Fruit fly (Drosophila melanogaster): ENCODE measurements around the gene CG13728.

The CG13728 gene

dm6 chr3L:17352812-17353211, 29.7 kb downstream of the CG13728 start:
- TF ChIP-seq CG8119 (GFP tag; IDR thresholded peaks at IDR 0.05) = no peak
- no peak for TF ChIP-seq OdsH (GFP tag; optimal IDR thresholded peaks at IDR 0.05)
- no peak for TF ChIP-seq Hr38 (GFP tag; optimal IDR thresholded peaks at IDR 0.05)
- no peak for TF ChIP-seq pdm3 (GFP tag; optimal IDR thresholded peaks at IDR 0.05)
- no peak for TF ChIP-seq fd85E (GFP tag; optimal IDR thresholded peaks at IDR 0.05)
- TF ChIP-seq Blimp-1 (GFP tag; optimal IDR thresholded peaks at IDR 0.05) = no peak
- no peak for TF ChIP-seq acj6 (GFP tag; optimal IDR thresholded peaks at IDR 0.05)
- no peak for TF ChIP-seq CG8632 (GFP tag; optimal IDR thresholded peaks at IDR 0.05)
- no peak for TF ChIP-seq CG31627 (GFP tag; optimal IDR thresholded peaks at IDR 0.05)
- no peak for TF ChIP-seq net (GFP tag; optimal IDR thresholded peaks at IDR 0.05)
- no peak for TF ChIP-seq esn (GFP tag; optimal IDR thresholded peaks at IDR 0.05)
- TF ChIP-seq eg (GFP tag; IDR thresholded peaks at IDR 0.05) = no peak
- no peak for TF ChIP-seq CG6854 (GFP tag; optimal IDR thresholded peaks at IDR 0.05)
- TF ChIP-seq Met (GFP tag; optimal IDR thresholded peaks at IDR 0.05) = no peak
- TF ChIP-seq CG6808 (GFP tag; optimal IDR thresholded peaks at IDR 0.05) = no peak
- TF ChIP-seq achi (GFP tag; optimal IDR thresholded peaks at IDR 0.05) = no peak
- TF ChIP-seq CG11762 (GFP tag; optimal IDR thresholded peaks at IDR 0.05; ENCODE audit: insufficient read depth) = no peak
- no peak for TF ChIP-seq CG32006 (GFP tag; optimal IDR thresholded peaks at IDR 0.05)
- no peak for TF ChIP-seq Eip78C (GFP tag)

- no peak for TF ChIP-seq fkh (GFP tag; optimal IDR thresholded peaks at IDR 0.05)
- TF ChIP-seq lz (GFP tag; optimal IDR thresholded peaks at IDR 0.05) = no peak
- no peak for TF ChIP-seq Sox15 (GFP tag; optimal IDR thresholded peaks at IDR 0.05)
- TF ChIP-seq Hr39 (GFP tag; optimal IDR thresholded peaks at IDR 0.05) = no peak
- TF ChIP-seq Hr38 (GFP tag; optimal IDR thresholded peaks at IDR 0.05) = no peak
- TF ChIP-seq CG9139 (GFP tag; optimal IDR thresholded peaks at IDR 0.05) = no peak
- TF ChIP-seq CG32006 (GFP tag; optimal IDR thresholded peaks at IDR 0.05) = no peak
- TF ChIP-seq fd85E (GFP tag; optimal IDR thresholded peaks at IDR 0.05) = no peak
- TF ChIP-seq OdsH (GFP tag; optimal IDR thresholded peaks at IDR 0.05) = no peak
- TF ChIP-seq Gug (GFP tag; IDR thresholded peaks at IDR 0.05) = no peak
- TF ChIP-seq Ets96B (tag; optimal IDR thresholded peaks at IDR 0.05) = no peak
Observed at dm6 chr3L:17351522-17351921, 31.0 kb downstream of the CG13728 start, which contains the start of gene CG7692. TSS of gene CG7692 (plus strand) at chr3L:17351822.

- TF ChIP-seq Sox14 (GFP tag; optimal IDR thresholded peaks at IDR 0.05) = no peak
Observed at dm6 chr3L:17349604-17350003, 32.9 kb downstream of the CG13728 start, which contains the start of gene Mip. TSS of gene Mip (minus strand) at chr3L:17349666.

dm6 chr3L:17346393-17346792, 36.1 kb downstream of the CG13728 start:
- TF ChIP-seq dsx (GFP tag; optimal IDR thresholded peaks at IDR 0.05; ENCODE audit: poor library complexity, severe bottlenecking) = no peak
- TF ChIP-seq net (GFP tag; optimal IDR thresholded peaks at IDR 0.05) = no peak
- no peak for TF ChIP-seq achi (GFP tag; optimal IDR thresholded peaks at IDR 0.05)
- TF ChIP-seq svp (GFP tag) = no peak

DNA sequence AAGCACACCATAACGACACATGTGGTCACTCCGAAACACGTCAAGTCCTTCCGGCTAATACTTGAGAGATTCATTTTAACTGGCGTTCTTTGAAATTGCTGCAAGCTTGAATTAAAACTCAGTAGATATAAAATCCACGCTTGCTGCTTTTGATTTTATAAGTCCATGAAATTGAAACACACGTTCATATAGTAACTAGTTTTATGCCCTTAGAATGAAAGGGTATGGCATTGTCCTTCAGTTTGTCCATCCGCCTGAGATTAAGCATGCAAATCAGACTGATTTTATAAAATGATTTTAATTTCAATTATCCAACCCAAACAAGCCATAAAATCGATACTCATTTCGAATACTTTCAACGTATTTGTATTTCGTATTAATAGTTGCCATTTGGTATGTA, 37.9 kb downstream of the CG13728 start, which contains the start of gene brv2:
Gene brv2, minus strand, starts transcription at position 101 of the 400 bp plus-strand sequence.
- TF ChIP-seq CG6276 (GFP tag; optimal IDR thresholded peaks at IDR 0.05) = no peak
- TF ChIP-seq Hr39 (GFP tag; optimal IDR thresholded peaks at IDR 0.05) = no peak
- TF ChIP-seq Gug (GFP tag; IDR thresholded peaks at IDR 0.05) = no peak
- TF ChIP-seq eg (GFP tag; IDR thresholded peaks at IDR 0.05) = no peak
- no peak for TF ChIP-seq CG6854 (GFP tag; optimal IDR thresholded peaks at IDR 0.05)
- TF ChIP-seq salr (GFP tag; optimal IDR thresholded peaks at IDR 0.05) = no peak
- TF ChIP-seq vri (GFP tag; optimal IDR thresholded peaks at IDR 0.05) = no peak
- no peak for TF ChIP-seq CG6808 (GFP tag; optimal IDR thresholded peaks at IDR 0.05)
- TF ChIP-seq esn (GFP tag; optimal IDR thresholded peaks at IDR 0.05) = no peak
- TF ChIP-seq CG10669 (GFP tag; optimal IDR thresholded peaks at IDR 0.05) = no peak

Measured in whole organism, prepupa.